Fruit fly (Drosophila melanogaster): Measurements from ENCODE around the gene CG14609.
A peak's percentile ranks its signal among the peaks of the same experiment; 100 is the strongest.

Gene CG14609

dm6 chr3R:7187093-7187912 lies 13.5 kb upstream of the CG14609 start:
- TF ChIP-seq MESR4 (GFP tag; optimal IDR thresholded peaks at IDR 0.05) (peak; percentile 81), sqz (GFP tag; optimal IDR thresholded peaks at IDR 0.05) (no peak), CG13123 (GFP tag; optimal IDR thresholded peaks at IDR 0.05) (no peak), eyg (GFP tag; optimal IDR thresholded peaks at IDR 0.05) (no peak), CG10979 (tag; optimal IDR thresholded peaks at IDR 0.05) (peak; percentile 24), CG6813 (GFP tag; optimal IDR thresholded peaks at IDR 0.05) (no peak), ftz-f1 (GFP tag; optimal IDR thresholded peaks at IDR 0.05) (peak; percentile 65), CG32767 (GFP tag; IDR thresholded peaks at IDR 0.05) (no peak), CG10462 (GFP tag; optimal IDR thresholded peaks at IDR 0.05) (peak; percentile 23), CG18262 (tag; optimal IDR thresholded peaks at IDR 0.05) (peak; percentile 45), BEAF-32 (GFP tag; optimal IDR thresholded peaks at IDR 0.05) (peak; percentile 30), Ets65A (GFP tag) (peak; percentile 61), CG17829 (tag; optimal IDR thresholded peaks at IDR 0.05) (peak; percentile 14), nom (GFP tag; optimal IDR thresholded peaks at IDR 0.05) (peak; percentile 42), onecut (GFP tag; IDR thresholded peaks at IDR 0.05) (peak; percentile 89), CG11247 (GFP tag; IDR thresholded peaks at IDR 0.05) (no peak), CG4360 (GFP tag; IDR thresholded peaks at IDR 0.05) (peak; percentile 12; the same call in 1 of the 2 replicates), CG4617 (GFP tag; optimal IDR thresholded peaks at IDR 0.05; ENCODE audit: borderline replicate concordance) (peak; percentile 78), gfzf (GFP tag; optimal IDR thresholded peaks at IDR 0.05) (peak; percentile 19), D (optimal IDR thresholded peaks at IDR 0.05) (peak; percentile 21), D (GFP tag; optimal IDR thresholded peaks at IDR 0.05) (no peak), gem (tag; optimal IDR thresholded peaks at IDR 0.05) (peak; percentile 66), CG12744 (GFP tag; optimal IDR thresholded peaks at IDR 0.05) (no peak), Dfd (GFP tag; optimal IDR thresholded peaks at IDR 0.05) (no peak), CG17385 (GFP tag; optimal IDR thresholded peaks at IDR 0.05) (peak; percentile 69), Meics (GFP tag; optimal IDR thresholded peaks at IDR 0.05) (peak; percentile 9), Scr (GFP tag; IDR thresholded peaks at IDR 0.05; ENCODE audit: partially characterized antibody) (0 out of 2 replicates have a peak, but pooled peaks have one; percentile 10), CG8281 (tag; optimal IDR thresholded peaks at IDR 0.05) (peak; percentile 96), CG12391 (tag; optimal IDR thresholded peaks at IDR 0.05) (peak; percentile 45), ranshi (GFP tag; IDR thresholded peaks at IDR 0.05) (0 out of 2 replicates have a peak, but pooled peaks have one; percentile 13), dmrt11E (tag; optimal IDR thresholded peaks at IDR 0.05) (peak; percentile 20), zf30C (GFP tag; optimal IDR thresholded peaks at IDR 0.05) (peak; percentile 72), tap (tag; optimal IDR thresholded peaks at IDR 0.05) (no peak), nerfin-1 (tag; optimal IDR thresholded peaks at IDR 0.05) (peak; percentile 87), chinmo (GFP tag; IDR thresholded peaks at IDR 0.05; ENCODE audit: partially characterized antibody) (0 out of 4 replicates have a peak, but pooled peaks have one; percentile 52), Side (GFP tag; optimal IDR thresholded peaks at IDR 0.05) (no peak), CG6272 (GFP tag; IDR thresholded peaks at IDR 0.05) (no peak), CG10543 (GFP tag; optimal IDR thresholded peaks at IDR 0.05) (no peak), pros (GFP tag; optimal IDR thresholded peaks at IDR 0.05) (peak; percentile 3), Med (GFP tag) (peak; percentile 19), sens (GFP tag) (peak; percentile 11), CG2712 (tag; optimal IDR thresholded peaks at IDR 0.05) (peak; percentile 54), cg (GFP tag; optimal IDR thresholded peaks at IDR 0.05) (peak; percentile 96), Pdp1 (GFP tag; optimal IDR thresholded peaks at IDR 0.05) (peak in 1 of 2 experiments; percentile 39), Sin3A (optimal IDR thresholded peaks at IDR 0.05) (peak; percentile 30), CG2120 (GFP tag; optimal IDR thresholded peaks at IDR 0.05) (peak; percentile 15), CG1832 (GFP tag; optimal IDR thresholded peaks at IDR 0.05) (peak; percentile 53), ind (GFP tag; optimal IDR thresholded peaks at IDR 0.05) (peak; percentile 22), yki (optimal IDR thresholded peaks at IDR 0.05) (peak; percentile 24)

Measured in whole organism, embryonic.